Fruit fly (Drosophila melanogaster) whole organism, prepupa: ENCODE data around the gene Antp.

Experiments
- CG10631 ChIP-seq: fragments of 200-800 bp; sonication (Bioruptor generic); optimal IDR thresholded peaks from 2 replicates; lab custom pipeline; 2016; ENCODE audit warnings: missing biosample characterization, missing genetic modification characterization
- CG11294 ChIP-seq: fragments of 200-800 bp; sonication (Bioruptor generic); IDR thresholded peaks from 2 replicates; pipeline ENCODE4 v1.3.6; 2022; ENCODE audit warnings: missing biosample characterization, missing genetic modification characterization
- CG11762 ChIP-seq: fragments of 200-800 bp; sonication (Bioruptor generic); optimal IDR thresholded peaks from 3 replicates; lab custom pipeline; 2016; ENCODE audit warnings: missing biosample characterization, missing genetic modification characterization; ENCODE audit not compliant: insufficient read depth
- CG11902 ChIP-seq: fragments of 200-800 bp; sonication (Bioruptor generic); optimal IDR thresholded peaks from 3 replicates; lab custom pipeline; 2016; ENCODE audit warnings: missing biosample characterization, missing genetic modification characterization
- CG15336 ChIP-seq: fragments of 200-800 bp; sonication (Bioruptor generic); IDR thresholded peaks from 2 replicates; pipeline ENCODE4 v1.3.6; 2022; ENCODE audit warnings: missing biosample characterization, missing genetic modification characterization
- CG1621 ChIP-seq: fragments of 200-800 bp; sonication (Bioruptor generic); optimal IDR thresholded peaks from 3 replicates; lab custom pipeline; 2018; ENCODE audit warnings: missing biosample characterization, mild to moderate bottlenecking, missing genetic modification characterization
- CG16779 ChIP-seq: fragments of 200-800 bp; sonication (Bioruptor generic); optimal IDR thresholded peaks from 3 replicates; lab custom pipeline; 2017; ENCODE audit warnings: missing biosample characterization, mild to moderate bottlenecking, missing genetic modification characterization
- CG32006 ChIP-seq: fragments of 200-800 bp; sonication (Bioruptor generic); optimal IDR thresholded peaks from 3 replicates; lab custom pipeline; 2017; ENCODE audit warnings: missing biosample characterization, mild to moderate bottlenecking, missing genetic modification characterization
- CG34406 ChIP-seq: fragments of 200-800 bp; sonication (Bioruptor generic); optimal IDR thresholded peaks from 3 replicates; lab custom pipeline; 2016; ENCODE audit warnings: missing biosample characterization, missing genetic modification characterization
- CG3919 ChIP-seq: fragments of 200-800 bp; sonication (Bioruptor generic); optimal IDR thresholded peaks from 3 replicates; lab custom pipeline; 2016; ENCODE audit warnings: missing biosample characterization, missing genetic modification characterization
- CG4318 ChIP-seq: fragments of 200-800 bp; sonication (Bioruptor generic); optimal IDR thresholded peaks from 3 replicates; lab custom pipeline; 2017; ENCODE audit warnings: missing biosample characterization, mild to moderate bottlenecking, missing genetic modification characterization
- CG6163 ChIP-seq: fragments of 200-800 bp; sonication (Bioruptor generic); IDR thresholded peaks from 3 replicates; pipeline ENCODE4 v1.3.6; 2022; ENCODE audit warnings: missing biosample characterization, missing genetic modification characterization
- CG6276 ChIP-seq: fragments of 200-800 bp; sonication (Bioruptor generic); optimal IDR thresholded peaks from 2 replicates; lab custom pipeline; 2017; ENCODE audit warnings: missing biosample characterization, mild to moderate bottlenecking, missing genetic modification characterization
- CG6792 ChIP-seq: fragments of 200-800 bp; sonication (Bioruptor generic); optimal IDR thresholded peaks from 3 replicates; lab custom pipeline; 2016; ENCODE audit warnings: missing biosample characterization, missing genetic modification characterization
- CG6808 ChIP-seq: fragments of 200-800 bp; sonication (Bioruptor generic); optimal IDR thresholded peaks from 3 replicates; lab custom pipeline; 2017; ENCODE audit warnings: missing biosample characterization, missing genetic modification characterization, mild to moderate bottlenecking, moderate library complexity, missing genetic modification reagents
- CG8119 ChIP-seq: fragments of 200-800 bp; sonication (Bioruptor generic); IDR thresholded peaks from 3 replicates; pipeline ENCODE4 v1.3.6; 2022; ENCODE audit warnings: missing biosample characterization, missing genetic modification characterization
- CG9139 ChIP-seq: fragments of 200-800 bp; sonication (Bioruptor generic); optimal IDR thresholded peaks from 3 replicates; lab custom pipeline; 2017; ENCODE audit warnings: missing biosample characterization, mild to moderate bottlenecking, missing genetic modification characterization
- Eip78C ChIP-seq: fragments of 200-800 bp; sonication (Bioruptor generic); peaks from one replicate; lab custom pipeline; 2016; ENCODE audit warnings: missing biosample characterization, missing genetic modification characterization
- Eip93F ChIP-seq: fragments of 200-800 bp; sonication (Bioruptor generic); optimal IDR thresholded peaks from 2 replicates; lab custom pipeline; 2016; ENCODE audit warnings: missing biosample characterization, mild to moderate bottlenecking, missing genetic modification characterization
- Ets21C ChIP-seq: fragments of 200-800 bp; sonication (Bioruptor generic); optimal IDR thresholded peaks from 3 replicates; lab custom pipeline; 2016; ENCODE audit warnings: missing biosample characterization, missing genetic modification characterization
- Ets96B ChIP-seq: fragments of 200-800 bp; optimal IDR thresholded peaks from 2 replicates; lab custom pipeline; 2019; ENCODE audit warnings: missing biosample characterization, mild to moderate bottlenecking, missing genetic modification characterization, moderate library complexity
- Gug ChIP-seq: fragments of 200-800 bp; sonication (Bioruptor generic); IDR thresholded peaks from 2 replicates; pipeline ENCODE4 v1.3.6; 2022; ENCODE audit warnings: missing biosample characterization, missing genetic modification characterization
- Hr38 ChIP-seq: sonication (Bioruptor generic); optimal IDR thresholded peaks from 2 replicates; lab custom pipeline; 2016; ENCODE audit warnings: missing biosample characterization, missing genetic modification characterization
- Hr39 ChIP-seq: fragments of 200-800 bp; sonication (Bioruptor generic); optimal IDR thresholded peaks from 2 replicates; lab custom pipeline; 2016; ENCODE audit warnings: missing biosample characterization, missing genetic modification characterization
- Hr4 ChIP-seq: fragments of 200-800 bp; sonication (Bioruptor generic); optimal IDR thresholded peaks from 3 replicates; lab custom pipeline; 2016; ENCODE audit warnings: missing biosample characterization, missing genetic modification characterization
- Lpt ChIP-seq: fragments of 200-800 bp; sonication (Bioruptor generic); optimal IDR thresholded peaks from 3 replicates; lab custom pipeline; 2016; ENCODE audit warnings: missing biosample characterization, missing genetic modification characterization
- Met ChIP-seq: fragments of 200-800 bp; sonication (Bioruptor generic); optimal IDR thresholded peaks from 3 replicates; lab custom pipeline; 2016; ENCODE audit warnings: missing biosample characterization, missing genetic modification characterization
- OdsH ChIP-seq: fragments of 200-800 bp; sonication (Bioruptor generic); optimal IDR thresholded peaks from 3 replicates; lab custom pipeline; 2016; ENCODE audit warnings: missing biosample characterization, missing genetic modification characterization
- Smox ChIP-seq: fragments of 200-800 bp; sonication (Bioruptor generic); optimal IDR thresholded peaks from 3 replicates; lab custom pipeline; 2016; ENCODE audit warnings: missing biosample characterization, missing genetic modification characterization
- Sox14 ChIP-seq: fragments of 200-800 bp; sonication (Bioruptor generic); optimal IDR thresholded peaks from 3 replicates; lab custom pipeline; 2016; ENCODE audit warnings: missing biosample characterization, missing genetic modification characterization
- achi ChIP-seq: fragments of 200-800 bp; sonication (Bioruptor generic); optimal IDR thresholded peaks from 3 replicates; lab custom pipeline; 2016; ENCODE audit warnings: missing biosample characterization, missing genetic modification characterization
- acj6 ChIP-seq: fragments of 200-800 bp; sonication (Bioruptor generic); optimal IDR thresholded peaks from 3 replicates; lab custom pipeline; 2016; ENCODE audit warnings: missing biosample characterization, missing genetic modification characterization
- dac ChIP-seq: fragments of 200-800 bp; sonication (Bioruptor generic); optimal IDR thresholded peaks from 2 replicates; lab custom pipeline; 2017; ENCODE audit warnings: missing biosample characterization, mild to moderate bottlenecking, missing genetic modification characterization
- dsx ChIP-seq: fragments of 200-800 bp; optimal IDR thresholded peaks from 3 replicates; lab custom pipeline; 2019; ENCODE audit warnings: missing biosample characterization, mild to moderate bottlenecking, missing genetic modification characterization, moderate library complexity; ENCODE audit not compliant: poor library complexity, severe bottlenecking
- eg ChIP-seq: fragments of 200-800 bp; sonication (Bioruptor generic); IDR thresholded peaks from 3 replicates; pipeline ENCODE4 v1.3.6; 2022; ENCODE audit warnings: missing biosample characterization, missing genetic modification characterization
- esn ChIP-seq: fragments of 200-800 bp; sonication (Bioruptor generic); optimal IDR thresholded peaks from 2 replicates; lab custom pipeline; 2016; ENCODE audit warnings: missing biosample characterization, mild to moderate bottlenecking, missing genetic modification characterization, moderate library complexity
- fd59A ChIP-seq: fragments of 200-800 bp; sonication (Bioruptor generic); optimal IDR thresholded peaks from 2 replicates; lab custom pipeline; 2017; ENCODE audit warnings: missing biosample characterization, mild to moderate bottlenecking, missing genetic modification characterization, missing genetic modification reagents
- lz ChIP-seq: fragments of 200-800 bp; sonication (Bioruptor generic); optimal IDR thresholded peaks from 3 replicates; lab custom pipeline; 2016; ENCODE audit warnings: missing biosample characterization, missing genetic modification characterization
- net ChIP-seq: fragments of 200-800 bp; sonication (Bioruptor generic); optimal IDR thresholded peaks from 3 replicates; lab custom pipeline; 2016; ENCODE audit warnings: missing biosample characterization, missing genetic modification characterization
- pdm3 ChIP-seq: fragments of 200-800 bp; sonication (Bioruptor generic); optimal IDR thresholded peaks from 3 replicates; lab custom pipeline; 2016; ENCODE audit warnings: missing biosample characterization, missing genetic modification characterization
- salr ChIP-seq, 2 experiments: fragments of 200-800 bp; sonication (Bioruptor generic); optimal IDR thresholded peaks; 3 replicates each; lab custom pipeline; 2016 to 2018; ENCODE audit warnings: missing biosample characterization in 2 of 2, missing genetic modification characterization in 2 of 2, mild to moderate bottlenecking in 1 of 2
- spab ChIP-seq: fragments of 200-800 bp; sonication (Bioruptor generic); optimal IDR thresholded peaks from 2 replicates; lab custom pipeline; 2017; ENCODE audit warnings: missing biosample characterization, mild to moderate bottlenecking, missing genetic modification characterization, missing genetic modification reagents
- svp ChIP-seq: fragments of 200-800 bp; sonication (Bioruptor generic); peaks from one replicate; lab custom pipeline; 2016; ENCODE audit warnings: missing biosample characterization, missing genetic modification characterization
- vri ChIP-seq: fragments of 200-800 bp; sonication (Bioruptor generic); optimal IDR thresholded peaks from 3 replicates; lab custom pipeline; 2016; ENCODE audit warnings: missing biosample characterization, mild to moderate bottlenecking, missing genetic modification characterization

Antp gene

dm6 chr3R:6921256-6921966 lies 77.6 kb downstream of the Antp start:
- TF ChIP-seq CG34406 (no peak), CG6792 (GFP tag; lab: Kevin White, UChicago) (no peak), esn (no peak), Ets21C (GFP tag; lab: Kevin White, UChicago) (no peak), Eip78C (GFP tag; lab: Kevin White, UChicago) (no peak), svp (peak; percentile 13), achi (GFP tag; lab: Kevin White, UChicago) (no peak)

dm6 chr3R:6919974-6920373 lies 79.1 kb downstream of the Antp start:
- TF ChIP-seq CG11294 (GFP tag; lab: Robert Waterston, UW) (peak; percentile 38; the same call in 1 of the 2 replicates), acj6 (GFP tag; lab: Kevin White, UChicago) (no peak), CG15336 (peak; percentile 79), dac (GFP tag; lab: Kevin White, UChicago) (peak; percentile 32), svp (peak; percentile 71), OdsH (GFP tag; lab: Kevin White, UChicago) (peak; percentile 38), CG8119 (GFP tag; lab: Robert Waterston, UW) (peak; percentile 75), CG16779 (tag; lab: Kevin White, UChicago) (no peak), CG1621 (tag; lab: Kevin White, UChicago) (no peak), Eip93F (GFP tag; lab: Kevin White, UChicago) (no peak), fd59A (no peak), CG32006 (GFP tag; lab: Kevin White, UChicago) (peak; percentile 69), eg (peak; percentile 78), Hr4 (GFP tag; lab: Kevin White, UChicago) (peak; percentile 79), lz (GFP tag; lab: Kevin White, UChicago) (peak; percentile 0), Met (peak; percentile 6), CG6276 (GFP tag; lab: Kevin White, UChicago) (peak; percentile 56), net (peak; percentile 30), CG4318 (peak; percentile 25), pdm3 (peak; percentile 30), Gug (GFP tag; lab: Robert Waterston, UW) (peak; percentile 61), Eip78C (GFP tag; lab: Kevin White, UChicago) (peak; percentile 80), Lpt (peak; percentile 34), CG6163 (GFP tag; lab: Robert Waterston, UW) (peak; percentile 68; the same call in 2 of the 3 replicates), Ets96B (tag; lab: Kevin White, UChicago) (no peak), CG3919 (GFP tag; lab: Kevin White, UChicago) (peak; percentile 8), achi (GFP tag; lab: Kevin White, UChicago) (peak; percentile 14), CG10631 (peak; percentile 31), CG11902 (no peak)

- TF ChIP-seq net, result no peak
- peak; percentile 63 for TF ChIP-seq svp
These were observed 80.8 kb downstream of the Antp start for dm6 chr3R:6918270-6918669.

- TF ChIP-seq CG10631 (no peak), CG6276 (GFP tag; lab: Kevin White, UChicago) (no peak), Hr38 (no peak), Ets21C (GFP tag; lab: Kevin White, UChicago) (no peak)
These were observed 82.3 kb downstream of the Antp start for dm6 chr3R:6916700-6917099.

dm6 chr3R:6914396-6914795 lies 84.6 kb downstream of the Antp start:
- TF ChIP-seq CG11902 (peak; percentile 82), vri (peak; percentile 90), CG6276 (GFP tag; lab: Kevin White, UChicago) (peak; percentile 21), Sox14 (peak; percentile 89), Eip93F (GFP tag; lab: Kevin White, UChicago) (peak; percentile 89), dsx (GFP tag; lab: Kevin White, UChicago) (peak; percentile 88), CG11294 (GFP tag; lab: Robert Waterston, UW) (no peak), CG11762 (GFP tag; lab: Kevin White, UChicago) (peak; percentile 79), salr (GFP tag; optimal IDR thresholded peaks at IDR 0.05; lab: Kevin White, UChicago) (peak; percentile 44 to 80), CG6808 (GFP tag; lab: Kevin White, UChicago) (peak; percentile 93), lz (GFP tag; lab: Kevin White, UChicago) (peak; percentile 90), Hr39 (GFP tag; lab: Kevin White, UChicago) (peak; percentile 91), CG3919 (GFP tag; lab: Kevin White, UChicago) (peak; percentile 93), CG6792 (GFP tag; lab: Kevin White, UChicago) (peak; percentile 89), Smox (GFP tag; lab: Kevin White, UChicago) (peak; percentile 88), CG9139 (GFP tag; lab: Kevin White, UChicago) (peak; percentile 85), spab (peak; percentile 92)
